ENCODE assay signal across 4 fruit fly cellular contexts in the genomic region with DNA sequence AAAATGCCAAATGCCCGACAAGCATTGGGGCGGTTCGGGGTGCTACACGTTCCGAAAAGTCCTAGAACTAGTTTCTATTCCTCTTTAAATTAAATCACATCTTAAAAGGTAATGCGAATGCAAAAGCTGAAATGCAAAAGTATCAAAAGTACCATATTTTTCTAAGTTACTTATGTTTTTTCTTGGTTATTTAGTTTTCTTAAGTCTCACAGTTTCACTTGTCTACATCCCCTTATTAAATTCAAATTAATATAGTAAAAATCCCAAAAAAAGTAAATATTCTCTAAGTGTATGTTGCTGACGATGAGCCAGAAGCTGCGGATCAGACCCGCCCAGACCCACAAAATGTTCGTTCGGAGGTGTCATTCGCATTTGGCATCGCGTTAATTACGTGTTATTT.
TF ChIP-seq lines count a peak whose summit lies in the region.

No protein-coding gene starts in this region.

- TF ChIP-seq CTCF in whole organism, embryonic (GFP tag; optimal IDR thresholded peaks at IDR 0.05; lab: Kevin White, UChicago) = no peak

TF ChIP-seq in whole organism, embryonic, 481 proteins besides CTCF, POLR2A, EP300 and RAD21 (continues in another document):
- 0 out of 3 replicates have a peak, but pooled peaks have one; percentile 5 for TF ChIP-seq row (GFP tag; IDR thresholded peaks at IDR 0.05; lab: Robert Waterston, UW)
- no peak for TF ChIP-seq CG3726 (GFP tag; IDR thresholded peaks at IDR 0.05; lab: Robert Waterston, UW)
- TF ChIP-seq cg (GFP tag; optimal IDR thresholded peaks at IDR 0.05; lab: Kevin White, UChicago) = no peak
- TF ChIP-seq cad (GFP tag; optimal IDR thresholded peaks at IDR 0.05; lab: Kevin White, UChicago) = no peak
- TF ChIP-seq Xrp1 (GFP tag; IDR thresholded peaks at IDR 0.05; lab: Robert Waterston, UW) = peak; percentile 6; the same call in 1 of the 2 replicates
- TF ChIP-seq CG7839 (tag; optimal IDR thresholded peaks at IDR 0.05; lab: Kevin White, UChicago) = peak; percentile 12
- TF ChIP-seq en (GFP tag; optimal IDR thresholded peaks at IDR 0.05; lab: Kevin White, UChicago) = no peak
- TF ChIP-seq kay (GFP tag; optimal IDR thresholded peaks at IDR 0.05; lab: Kevin White, UChicago) = no peak
- peak; percentile 1 for TF ChIP-seq dmrt99B (tag; optimal IDR thresholded peaks at IDR 0.05; lab: Kevin White, UChicago)
- TF ChIP-seq CG2678 (tag; optimal IDR thresholded peaks at IDR 0.05; lab: Kevin White, UChicago) = peak; percentile 20
- no peak for TF ChIP-seq ind (GFP tag; optimal IDR thresholded peaks at IDR 0.05; lab: Kevin White, UChicago)
- TF ChIP-seq Ptx1 (GFP tag; IDR thresholded peaks at IDR 0.05; lab: Robert Waterston, UW) = peak; percentile 13; the same call in 1 of the 2 replicates
- TF ChIP-seq CG16813 (GFP tag; IDR thresholded peaks at IDR 0.05; lab: Robert Waterston, UW; ENCODE audit: partially characterized antibody) = no peak
- TF ChIP-seq HmgZ (tag; optimal IDR thresholded peaks at IDR 0.05; lab: Kevin White, UChicago) = no peak
- TF ChIP-seq gcm2 (GFP tag; optimal IDR thresholded peaks at IDR 0.05; lab: Kevin White, UChicago) = no peak
- peak; percentile 2 for TF ChIP-seq Blimp-1 (GFP tag; optimal IDR thresholded peaks at IDR 0.05; lab: Kevin White, UChicago)
- no peak for TF ChIP-seq Side (GFP tag; optimal IDR thresholded peaks at IDR 0.05; lab: Kevin White, UChicago)
- no peak for TF ChIP-seq CG17568 (GFP tag; optimal IDR thresholded peaks at IDR 0.05; lab: Kevin White, UChicago)
- no peak for TF ChIP-seq twi (tag; optimal IDR thresholded peaks at IDR 0.05; lab: Kevin White, UChicago)
- no peak for TF ChIP-seq Hr39 (optimal IDR thresholded peaks at IDR 0.05; lab: Kevin White, UChicago)
- TF ChIP-seq CG32767 (GFP tag; IDR thresholded peaks at IDR 0.05; lab: Robert Waterston, UW) = no peak

TF ChIP-seq in whole organism, prepupa, 60 proteins besides CTCF, POLR2A, EP300 and RAD21 (continues in another document):
- TF ChIP-seq CG7368 (GFP tag; optimal IDR thresholded peaks at IDR 0.05; lab: Kevin White, UChicago) (no peak), Eip75B (GFP tag; optimal IDR thresholded peaks at IDR 0.05; lab: Kevin White, UChicago) (peak; percentile 23), fd85E (GFP tag; optimal IDR thresholded peaks at IDR 0.05; lab: Kevin White, UChicago) (no peak), cyc (GFP tag; optimal IDR thresholded peaks at IDR 0.05; lab: Kevin White, UChicago) (peak; percentile 31), CG8119 (GFP tag; IDR thresholded peaks at IDR 0.05; lab: Robert Waterston, UW) (0 out of 3 replicates have a peak, but pooled peaks have one; percentile 24), fd59A (GFP tag; optimal IDR thresholded peaks at IDR 0.05; lab: Kevin White, UChicago) (no peak), Met (GFP tag; optimal IDR thresholded peaks at IDR 0.05; lab: Kevin White, UChicago) (peak; percentile 53), CG34406 (GFP tag; optimal IDR thresholded peaks at IDR 0.05; lab: Kevin White, UChicago) (no peak), CG11762 (GFP tag; optimal IDR thresholded peaks at IDR 0.05; lab: Kevin White, UChicago; ENCODE audit: insufficient read depth) (peak; percentile 26), esn (GFP tag; optimal IDR thresholded peaks at IDR 0.05; lab: Kevin White, UChicago) (peak; percentile 16), ss (GFP tag; optimal IDR thresholded peaks at IDR 0.05; lab: Kevin White, UChicago) (peak in 1 of 2 experiments; percentile 0), CG32006 (GFP tag; optimal IDR thresholded peaks at IDR 0.05; lab: Kevin White, UChicago) (peak; percentile 25), Eip78C (GFP tag; lab: Kevin White, UChicago) (peak; percentile 83), CG11294 (GFP tag; IDR thresholded peaks at IDR 0.05; lab: Robert Waterston, UW) (no peak), pdm3 (GFP tag; optimal IDR thresholded peaks at IDR 0.05; lab: Kevin White, UChicago) (peak; percentile 14), Eip93F (GFP tag; optimal IDR thresholded peaks at IDR 0.05; lab: Kevin White, UChicago) (no peak), Ets21C (GFP tag; optimal IDR thresholded peaks at IDR 0.05; lab: Kevin White, UChicago) (peak; percentile 25), CG10669 (GFP tag; optimal IDR thresholded peaks at IDR 0.05; lab: Kevin White, UChicago) (peak; percentile 51), Ets96B (tag; optimal IDR thresholded peaks at IDR 0.05; lab: Kevin White, UChicago) (peak; percentile 22), CG6808 (GFP tag; optimal IDR thresholded peaks at IDR 0.05; lab: Kevin White, UChicago) (peak; percentile 26), eg (GFP tag; IDR thresholded peaks at IDR 0.05; lab: Robert Waterston, UW) (0 out of 3 replicates have a peak, but pooled peaks have one; percentile 26), Smox (GFP tag; optimal IDR thresholded peaks at IDR 0.05; lab: Kevin White, UChicago) (peak; percentile 2)

TF ChIP-seq in whole organism, pupa, 21 proteins besides CTCF, POLR2A, EP300 and RAD21:
- TF ChIP-seq CG8159 (tag; optimal IDR thresholded peaks at IDR 0.05; lab: Kevin White, UChicago) (peak; percentile 64), Ets98B (GFP tag; IDR thresholded peaks at IDR 0.05; lab: Robert Waterston, UW) (no peak), CG8301 (tag; optimal IDR thresholded peaks at IDR 0.05; lab: Kevin White, UChicago) (peak; percentile 41), CG14655 (GFP tag; optimal IDR thresholded peaks at IDR 0.05; lab: Kevin White, UChicago) (peak; percentile 55), EcR (GFP tag; optimal IDR thresholded peaks at IDR 0.05; lab: Kevin White, UChicago) (no peak), D1 (tag; optimal IDR thresholded peaks at IDR 0.05; lab: Kevin White, UChicago) (no peak), CG10348 (GFP tag; IDR thresholded peaks at IDR 0.05; lab: Robert Waterston, UW) (no peak), CG32121 (GFP tag; IDR thresholded peaks at IDR 0.05; lab: Robert Waterston, UW) (peak; percentile 8; the same call in 1 of the 2 replicates), Pif1B (GFP tag; optimal IDR thresholded peaks at IDR 0.05; lab: Kevin White, UChicago) (no peak), CG17806 (tag; optimal IDR thresholded peaks at IDR 0.05; lab: Kevin White, UChicago) (peak; percentile 36), CG15710 (tag; optimal IDR thresholded peaks at IDR 0.05; lab: Kevin White, UChicago) (peak; percentile 1), CG9948 (tag; optimal IDR thresholded peaks at IDR 0.05; lab: Kevin White, UChicago) (peak; percentile 18), CG34367 (tag; optimal IDR thresholded peaks at IDR 0.05; lab: Kevin White, UChicago) (no peak), CG12605 (GFP tag; IDR thresholded peaks at IDR 0.05; lab: Robert Waterston, UW) (no peak), Snoo (tag; optimal IDR thresholded peaks at IDR 0.05; lab: Kevin White, UChicago) (peak; percentile 27), fd96Ca (GFP tag; IDR thresholded peaks at IDR 0.05; lab: Robert Waterston, UW) (no peak)

TF ChIP-seq in whole organism, wandering third instar larva, 38 proteins besides CTCF, POLR2A, EP300 and RAD21:
- no peak for TF ChIP-seq Hnf4 (GFP tag; optimal IDR thresholded peaks at IDR 0.05; lab: Kevin White, UChicago)
- TF ChIP-seq br (GFP tag; optimal IDR thresholded peaks at IDR 0.05; lab: Kevin White, UChicago) = peak; percentile 1
- peak; percentile 31 for TF ChIP-seq h (GFP tag; optimal IDR thresholded peaks at IDR 0.05; lab: Kevin White, UChicago)
- TF ChIP-seq rgr (GFP tag; optimal IDR thresholded peaks at IDR 0.05; lab: Kevin White, UChicago) = peak; percentile 11
- TF ChIP-seq Hr78 (GFP tag; optimal IDR thresholded peaks at IDR 0.05; lab: Kevin White, UChicago) = no peak
- no peak for TF ChIP-seq Mio (GFP tag; optimal IDR thresholded peaks at IDR 0.05; lab: Kevin White, UChicago)
- TF ChIP-seq Hr83 (GFP tag; optimal IDR thresholded peaks at IDR 0.05; lab: Kevin White, UChicago; ENCODE audit: poor library complexity, severe bottlenecking) = no peak
- TF ChIP-seq dsf (GFP tag; optimal IDR thresholded peaks at IDR 0.05; lab: Kevin White, UChicago; ENCODE audit: borderline replicate concordance) = no peak
- TF ChIP-seq ey (GFP tag; optimal IDR thresholded peaks at IDR 0.05; lab: Kevin White, UChicago) = peak; percentile 7
- TF ChIP-seq CrebA (GFP tag; optimal IDR thresholded peaks at IDR 0.05; lab: Kevin White, UChicago; ENCODE audit: borderline replicate concordance) = no peak
- TF ChIP-seq Myc (optimal IDR thresholded peaks at IDR 0.05; lab: Kevin White, UChicago) = no peak
- TF ChIP-seq Sp1 (GFP tag; optimal IDR thresholded peaks at IDR 0.05; lab: Kevin White, UChicago) = peak; percentile 35
- TF ChIP-seq Dif (GFP tag; optimal IDR thresholded peaks at IDR 0.05; lab: Kevin White, UChicago; ENCODE audit: partially characterized antibody) = no peak
- no peak for TF ChIP-seq usp (GFP tag; optimal IDR thresholded peaks at IDR 0.05; lab: Kevin White, UChicago)
- no peak for TF ChIP-seq pan (optimal IDR thresholded peaks at IDR 0.05; lab: Kevin White, UChicago)
- peak; percentile 34 for TF ChIP-seq fru (GFP tag; optimal IDR thresholded peaks at IDR 0.05; lab: Kevin White, UChicago)
- no peak for TF ChIP-seq sv (GFP tag; optimal IDR thresholded peaks at IDR 0.05; lab: Kevin White, UChicago)
- TF ChIP-seq foxo (GFP tag; optimal IDR thresholded peaks at IDR 0.05; lab: Kevin White, UChicago) = peak in 1 of 2 experiments; percentile 49
- no peak for TF ChIP-seq tai (GFP tag; optimal IDR thresholded peaks at IDR 0.05; lab: Kevin White, UChicago)
- TF ChIP-seq HLH106 (tag; optimal IDR thresholded peaks at IDR 0.05; lab: Kevin White, UChicago) = peak; percentile 75
- TF ChIP-seq OdsH (GFP tag; optimal IDR thresholded peaks at IDR 0.05; lab: Kevin White, UChicago) = peak; percentile 26
- TF ChIP-seq dmrt93B (GFP tag; optimal IDR thresholded peaks at IDR 0.05; lab: Kevin White, UChicago) = peak; percentile 44
- TF ChIP-seq sage (GFP tag; optimal IDR thresholded peaks at IDR 0.05; lab: Kevin White, UChicago) = no peak
- TF ChIP-seq CG9705 (GFP tag; optimal IDR thresholded peaks at IDR 0.05; lab: Kevin White, UChicago) = no peak
